Fruit fly (Drosophila melanogaster) whole organism, embryonic: ENCODE measurements around the gene Pcif1.
A peak's percentile ranks its signal among the peaks of the same experiment; 100 is the strongest.

Experiments used
- Adf1 ChIP-seq: fragments of 200-800 bp; sonication (Bioruptor generic); IDR thresholded peaks from 2 replicates; pipeline ENCODE4 v1.3.6; 2022; ENCODE audit warnings: missing biosample characterization, missing genetic modification characterization
- Asciz ChIP-seq: fragments of 200-800 bp; sonication (Bioruptor generic); optimal IDR thresholded peaks from 2 replicates; lab custom pipeline; 2017; ENCODE audit warnings: missing biosample characterization, mild to moderate bottlenecking, missing genetic modification characterization, missing genetic modification reagents
- Atf3 ChIP-seq: fragments of 200-800 bp; sonication (Bioruptor generic); optimal IDR thresholded peaks from 3 replicates; lab custom pipeline; 2016; ENCODE audit warnings: missing biosample characterization, missing genetic modification characterization
- Atf6 ChIP-seq: fragments of 200-800 bp; sonication (Bioruptor generic); IDR thresholded peaks from 2 replicates; pipeline ENCODE4 v1.3.6; 2022; ENCODE audit warnings: missing biosample characterization, missing genetic modification characterization
- Bgb ChIP-seq: fragments of 200-800 bp; sonication (Bioruptor generic); IDR thresholded peaks from 2 replicates; pipeline ENCODE4 v1.3.6; 2022; ENCODE audit warnings: missing biosample characterization, missing genetic modification characterization; ENCODE audit not compliant: partially characterized antibody
- Blimp-1 ChIP-seq: fragments of 200-800 bp; sonication (Bioruptor generic); optimal IDR thresholded peaks from 3 replicates; lab custom pipeline; 2018; ENCODE audit warnings: missing biosample characterization, missing genetic modification characterization, mild to moderate bottlenecking, moderate library complexity, missing genetic modification reagents
- CG10431 ChIP-seq: fragments of 200-800 bp; sonication (Bioruptor generic); optimal IDR thresholded peaks from 3 replicates; lab custom pipeline; 2018; ENCODE audit warnings: missing biosample characterization, mild to moderate bottlenecking, missing genetic modification characterization
- CG11695 ChIP-seq: fragments of 200-800 bp; sonication (Bioruptor generic); IDR thresholded peaks from 3 replicates; pipeline ENCODE4 v1.3.6; 2022; ENCODE audit warnings: missing biosample characterization, missing genetic modification characterization
- CG12104 ChIP-seq: fragments of 200-800 bp; sonication (Bioruptor generic); optimal IDR thresholded peaks from 3 replicates; lab custom pipeline; 2016; ENCODE audit warnings: missing biosample characterization, missing genetic modification characterization
- CG12155 ChIP-seq: fragments of 200-800 bp; sonication (Bioruptor generic); optimal IDR thresholded peaks from 3 replicates; lab custom pipeline; 2016; ENCODE audit warnings: missing biosample characterization, missing genetic modification characterization
- CG13296 ChIP-seq: fragments of 200-800 bp; sonication (Bioruptor generic); optimal IDR thresholded peaks from 3 replicates; lab custom pipeline; 2018; ENCODE audit warnings: missing biosample characterization, mild to moderate bottlenecking, missing genetic modification characterization
- CG13775 ChIP-seq: fragments of 200-800 bp; sonication (Bioruptor generic); optimal IDR thresholded peaks from 3 replicates; lab custom pipeline; 2017; ENCODE audit warnings: missing biosample characterization, mild to moderate bottlenecking, missing genetic modification characterization
- CG15514 ChIP-seq: fragments of 200-800 bp; sonication (Bioruptor generic); optimal IDR thresholded peaks from 3 replicates; lab custom pipeline; 2017; ENCODE audit warnings: missing biosample characterization, missing genetic modification characterization, mild to moderate bottlenecking, moderate library complexity, missing genetic modification reagents
- CG15601 ChIP-seq: fragments of 200-800 bp; sonication (Bioruptor generic); optimal IDR thresholded peaks from 3 replicates; lab custom pipeline; 2019; ENCODE audit warnings: missing biosample characterization, mild to moderate bottlenecking, missing genetic modification characterization, moderate library complexity
- CG17568 ChIP-seq: fragments of 200-800 bp; sonication (Bioruptor generic); optimal IDR thresholded peaks from 2 replicates; lab custom pipeline; 2018; ENCODE audit warnings: missing biosample characterization, mild to moderate bottlenecking, missing genetic modification characterization, moderate library complexity
- CG2889 ChIP-seq: fragments of 200-800 bp; sonication (Bioruptor generic); IDR thresholded peaks from 3 replicates; pipeline ENCODE4 v1.3.6; 2022; ENCODE audit warnings: missing biosample characterization, missing genetic modification characterization
- CG6272 ChIP-seq: fragments of 200-800 bp; sonication (Bioruptor generic); IDR thresholded peaks from 2 replicates; pipeline ENCODE4 v1.3.6; 2022; ENCODE audit warnings: missing biosample characterization, missing genetic modification characterization
- CG9609 ChIP-seq: fragments of 200-800 bp; sonication (Bioruptor generic); optimal IDR thresholded peaks from 3 replicates; lab custom pipeline; 2016; ENCODE audit warnings: missing biosample characterization, missing genetic modification characterization
- CG9932 ChIP-seq: fragments of 200-800 bp; sonication (Bioruptor generic); IDR thresholded peaks from 2 replicates; pipeline ENCODE4 v1.3.6; 2022; ENCODE audit warnings: missing biosample characterization, missing genetic modification characterization
- Dek ChIP-seq: fragments of 200-800 bp; sonication (Bioruptor generic); optimal IDR thresholded peaks from 3 replicates; lab custom pipeline; 2019; ENCODE audit warnings: missing biosample characterization, mild to moderate bottlenecking, missing genetic modification characterization, moderate library complexity
- Drgx ChIP-seq: fragments of 200-800 bp; sonication (Bioruptor generic); IDR thresholded peaks from 2 replicates; pipeline ENCODE4 v1.3.6; 2022; ENCODE audit warnings: missing biosample characterization, missing genetic modification characterization
- Ets65A ChIP-seq: fragments of 200-800 bp; sonication (Bioruptor generic); peaks from one replicate; lab custom pipeline; 2016; ENCODE audit warnings: missing biosample characterization, missing genetic modification characterization
- Gug ChIP-seq: fragments of 200-800 bp; sonication (Bioruptor generic); IDR thresholded peaks from 4 replicates; pipeline ENCODE4 v1.3.6; 2022; ENCODE audit warnings: missing biosample characterization, missing genetic modification characterization
- Hr3 ChIP-seq: fragments of 200-800 bp; sonication (Bioruptor generic); optimal IDR thresholded peaks from 3 replicates; lab custom pipeline; 2016; ENCODE audit warnings: missing biosample characterization, missing genetic modification characterization
- Meics ChIP-seq: fragments of 200-800 bp; sonication (Bioruptor generic); optimal IDR thresholded peaks from 2 replicates; lab custom pipeline; 2017; ENCODE audit warnings: missing biosample characterization, mild to moderate bottlenecking, missing genetic modification characterization
- Sox102F ChIP-seq: fragments of 200-800 bp; sonication (Bioruptor generic); optimal IDR thresholded peaks from 2 replicates; lab custom pipeline; 2018; ENCODE audit warnings: missing biosample characterization, mild to moderate bottlenecking, missing genetic modification characterization, moderate library complexity
- Xbp1 ChIP-seq: fragments of 200-800 bp; sonication (Bioruptor generic); optimal IDR thresholded peaks from 3 replicates; lab custom pipeline; 2016; ENCODE audit warnings: missing biosample characterization, mild to moderate bottlenecking, missing genetic modification characterization
- ara ChIP-seq: fragments of 200-800 bp; sonication (Bioruptor generic); IDR thresholded peaks from 2 replicates; pipeline ENCODE4 v1.3.6; 2022; ENCODE audit warnings: missing biosample characterization, missing genetic modification characterization
- bcd ChIP-seq: fragments of 200-800 bp; sonication (Bioruptor generic); optimal IDR thresholded peaks from 2 replicates; lab custom pipeline; 2017; ENCODE audit warnings: missing biosample characterization, mild to moderate bottlenecking, missing genetic modification characterization
- cg ChIP-seq: fragments of 200-800 bp; sonication (Bioruptor generic); optimal IDR thresholded peaks from 3 replicates; lab custom pipeline; 2019; ENCODE audit warnings: missing biosample characterization, mild to moderate bottlenecking, missing genetic modification characterization, moderate library complexity
- chinmo ChIP-seq: fragments of 200-800 bp; sonication (Bioruptor generic); IDR thresholded peaks from 4 replicates; pipeline ENCODE4 v1.3.6; 2022; ENCODE audit warnings: missing biosample characterization, missing genetic modification characterization; ENCODE audit not compliant: partially characterized antibody
- chn ChIP-seq: fragments of 200-800 bp; sonication (Bioruptor generic); optimal IDR thresholded peaks from 2 replicates; lab custom pipeline; 2016; ENCODE audit warnings: missing biosample characterization, missing genetic modification characterization
- fu2 ChIP-seq: fragments of 200-800 bp; sonication (Bioruptor generic); optimal IDR thresholded peaks from 2 replicates; lab custom pipeline; 2016; ENCODE audit warnings: missing biosample characterization, missing genetic modification characterization
- gem ChIP-seq: fragments of 200-800 bp; sonication (Bioruptor generic); optimal IDR thresholded peaks from 2 replicates; lab custom pipeline; 2019; ENCODE audit warnings: missing biosample characterization, mild to moderate bottlenecking, missing genetic modification characterization, moderate library complexity
- hkb ChIP-seq, 2 experiments: fragments of 200-800 bp in 1 of 2; fragments of >200 bp in 1 of 2; sonication (Bioruptor generic) in 1 of 2; IDR thresholded peaks in 1 of 2; optimal IDR thresholded peaks in 1 of 2; 2 replicates each; pipeline versions ENCODE4 v1.3.6 to Lab custom; 2017 to 2022; ENCODE audit warnings: missing biosample characterization in 1 of 2, missing genetic modification characterization in 1 of 2
- hth ChIP-seq: fragments of >200 bp; optimal IDR thresholded peaks from 2 replicates; lab custom pipeline; 2017; ENCODE audit warnings: inconsistent platforms
- jing ChIP-seq: fragments of 200-800 bp; sonication (Bioruptor generic); optimal IDR thresholded peaks from 2 replicates; lab custom pipeline; 2018; ENCODE audit warnings: missing biosample characterization, mild to moderate bottlenecking, missing genetic modification characterization
- lilli ChIP-seq: fragments of 200-800 bp; sonication (Bioruptor generic); optimal IDR thresholded peaks from 3 replicates; lab custom pipeline; 2016; ENCODE audit warnings: missing biosample characterization, missing genetic modification characterization
- lola ChIP-seq, 3 experiments: fragments of >200 bp in 2 of 3; fragments of 200-800 bp in 1 of 3; sonication (Bioruptor generic) in 1 of 3; optimal IDR thresholded peaks; 2 replicates each; lab custom pipeline; 2017 to 2019; ENCODE audit warnings: missing biosample characterization in 3 of 3, missing genetic modification characterization in 3 of 3, mild to moderate bottlenecking in 1 of 3, moderate library complexity in 1 of 3
- nau ChIP-seq: fragments of 200-800 bp; sonication (Bioruptor generic); optimal IDR thresholded peaks from 3 replicates; lab custom pipeline; 2017; ENCODE audit warnings: missing biosample characterization, mild to moderate bottlenecking, missing genetic modification characterization, missing genetic modification reagents
- pan ChIP-seq, 4 experiments: fragments of >200 bp in 3 of 4; fragments of 200-800 bp in 1 of 4; sonication (Bioruptor generic) in 1 of 4; optimal IDR thresholded peaks in 3 of 4; IDR thresholded peaks in 1 of 4; 2 replicates each; pipeline versions ENCODE4 v1.3.6 to Lab custom; 2017 to 2022; ENCODE audit warnings: missing biosample characterization in 2 of 4, missing genetic modification characterization in 2 of 4, mixed read lengths in 1 of 4
- pros ChIP-seq: fragments of 200-800 bp; sonication (Bioruptor generic); optimal IDR thresholded peaks from 3 replicates; lab custom pipeline; 2019; ENCODE audit warnings: missing biosample characterization, mild to moderate bottlenecking, missing genetic modification characterization, moderate library complexity
- seq ChIP-seq: fragments of 200-800 bp; sonication (Bioruptor generic); IDR thresholded peaks from 2 replicates; pipeline ENCODE4 v1.3.6; 2022; ENCODE audit warnings: missing biosample characterization, missing genetic modification characterization
- tio ChIP-seq: fragments of 200-800 bp; sonication (Bioruptor generic); optimal IDR thresholded peaks from 2 replicates; lab custom pipeline; 2017; ENCODE audit warnings: missing biosample characterization, missing genetic modification characterization, inconsistent platforms
- trem ChIP-seq: fragments of 200-800 bp; optimal IDR thresholded peaks from 3 replicates; lab custom pipeline; 2019; ENCODE audit warnings: missing biosample characterization, mild to moderate bottlenecking, missing genetic modification characterization, moderate library complexity

The Pcif1 gene

DNA sequence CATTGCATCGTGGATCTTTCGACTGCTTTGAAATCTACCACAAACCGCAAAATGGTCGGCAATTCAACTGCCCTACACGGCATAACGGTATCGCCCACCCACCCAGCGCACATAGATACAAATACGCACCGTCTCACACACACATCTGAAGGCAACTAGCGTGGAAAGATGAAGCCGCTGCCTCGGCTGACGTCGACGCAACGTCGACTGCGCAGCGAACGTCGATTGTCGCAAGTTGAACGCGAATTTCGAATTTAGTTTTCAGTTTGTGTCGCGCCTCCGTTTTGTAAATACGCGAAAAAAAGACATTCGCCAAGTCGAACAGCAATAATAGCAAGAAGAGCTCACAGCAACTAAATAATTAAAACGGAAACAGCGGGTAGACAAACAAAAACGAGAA is 42.0 kb upstream of the Pcif1 start:
- TF ChIP-seq chn (GFP tag; lab: Kevin White, UChicago) (no peak), Adf1 (GFP tag; lab: Robert Waterston, UW) (peak; percentile 94), CG15601 (tag; lab: Kevin White, UChicago) (no peak), Bgb (GFP tag; lab: Robert Waterston, UW) (0 out of 2 replicates have a peak, but pooled peaks have one; percentile 22), bcd (GFP tag; lab: Kevin White, UChicago) (no peak), chinmo (GFP tag; lab: Robert Waterston, UW) (no peak), fu2 (no peak), cg (peak; percentile 30), CG12104 (GFP tag; lab: Kevin White, UChicago) (no peak), ara (GFP tag; lab: Robert Waterston, UW) (0 out of 2 replicates have a peak, but pooled peaks have one; percentile 6), Ets65A (GFP tag; lab: Kevin White, UChicago) (peak; percentile 45), CG11695 (0 out of 3 replicates have a peak, but pooled peaks have one; percentile 20)
- TF ChIP-seq, all 482 proteins: peak for 6

DNA sequence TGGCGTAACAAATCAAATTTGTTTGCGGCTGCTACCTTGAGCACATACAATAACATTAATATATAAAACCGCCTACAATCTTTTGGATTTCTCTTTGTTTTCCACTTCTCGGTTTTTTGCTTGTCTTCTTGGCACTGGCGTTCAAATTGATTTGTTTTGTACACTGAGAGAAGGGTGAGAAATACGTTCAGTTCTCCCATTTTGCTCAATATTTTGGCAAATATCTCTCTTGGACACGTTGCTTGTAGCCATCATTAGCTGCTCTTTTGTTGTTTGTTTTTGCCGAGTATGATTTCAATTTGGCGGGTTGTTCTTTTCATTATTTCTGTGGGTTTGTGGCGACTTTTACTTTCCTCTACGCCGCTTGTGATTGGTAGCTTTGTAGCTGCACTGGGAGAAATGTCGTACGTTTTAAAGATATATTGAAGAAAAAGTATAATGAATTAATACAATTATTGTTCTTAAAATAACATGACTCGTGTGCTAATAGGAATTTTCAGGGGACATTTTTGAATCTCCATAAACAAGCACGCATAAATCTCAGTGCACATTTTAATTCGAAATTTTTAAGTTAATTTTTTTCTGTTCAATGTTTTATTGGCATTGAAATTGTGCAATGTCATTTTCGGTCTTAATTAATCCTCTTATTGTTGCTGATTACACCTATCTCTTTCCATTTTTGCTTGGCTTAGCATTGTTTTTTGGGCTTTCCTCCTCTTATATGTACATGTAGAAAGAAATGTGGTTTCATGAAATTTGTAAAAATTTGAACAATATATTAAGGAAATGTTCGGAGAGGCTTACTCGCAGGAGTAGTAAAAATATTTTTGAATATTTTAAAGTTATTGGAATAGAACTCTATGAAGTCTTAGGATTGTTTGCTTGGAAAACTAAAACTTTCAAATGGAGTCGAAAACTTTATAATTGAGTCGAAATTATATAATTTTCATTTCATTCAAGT is 41.2 kb upstream of the Pcif1 start:
- TF ChIP-seq CG12104 (GFP tag; lab: Kevin White, UChicago) (peak; percentile 10), Dek (tag; lab: Kevin White, UChicago) (no peak), hth (lab: Kevin White, UChicago) (no peak), Sox102F (GFP tag; lab: Kevin White, UChicago) (peak; percentile 26), lilli (GFP tag; lab: Kevin White, UChicago) (peak; percentile 51), Atf6 (GFP tag; lab: Robert Waterston, UW) (peak; percentile 55; the same call in 1 of the 2 replicates), Meics (GFP tag; lab: Kevin White, UChicago) (peak; percentile 40), CG17568 (GFP tag; lab: Kevin White, UChicago) (no peak), CG6272 (GFP tag; lab: Robert Waterston, UW) (no peak), Gug (peak; percentile 36; the same call in 1 of the 4 replicates), CG15514 (GFP tag; lab: Kevin White, UChicago) (no peak), CG9609 (GFP tag; lab: Kevin White, UChicago) (no peak), Bgb (GFP tag; lab: Robert Waterston, UW) (no peak), tio (GFP tag; lab: Kevin White, UChicago) (peak; percentile 45), Atf3 (no peak), trem (tag; lab: Kevin White, UChicago) (no peak), Asciz (GFP tag; lab: Kevin White, UChicago) (peak; percentile 13), CG12155 (GFP tag; lab: Kevin White, UChicago) (peak; percentile 4), Hr3 (GFP tag; lab: Kevin White, UChicago) (peak; percentile 16), pan (optimal IDR thresholded peaks at IDR 0.05; lab: Kevin White, UChicago) (no peak), pan (GFP tag; optimal IDR thresholded peaks at IDR 0.05 in 1 of 2, IDR thresholded peaks at IDR 0.05 in 1 of 2) (peak in 1 of 2 experiments; percentile 61), hkb (optimal IDR thresholded peaks at IDR 0.05; lab: Kevin White, UChicago) (no peak), hkb (GFP tag; IDR thresholded peaks at IDR 0.05; lab: Robert Waterston, UW) (0 out of 2 replicates have a peak, but pooled peaks have one; percentile 8), CG13296 (no peak), seq (GFP tag; lab: Robert Waterston, UW) (peak; percentile 26; the same call in 1 of the 2 replicates), CG10431 (no peak), lola (GFP tag; optimal IDR thresholded peaks at IDR 0.05; lab: Kevin White, UChicago) (no peak), pros (GFP tag; lab: Kevin White, UChicago) (no peak), Drgx (GFP tag; lab: Robert Waterston, UW) (no peak), nau (GFP tag; lab: Kevin White, UChicago) (no peak), CG13775 (GFP tag; lab: Kevin White, UChicago) (no peak), Xbp1 (GFP tag; lab: Kevin White, UChicago) (peak; percentile 48), jing (GFP tag; lab: Kevin White, UChicago) (no peak), CG2889 (GFP tag; lab: Robert Waterston, UW) (0 out of 3 replicates have a peak, but pooled peaks have one; percentile 34), Blimp-1 (GFP tag; lab: Kevin White, UChicago) (peak; percentile 10), gem (peak; percentile 47), CG9932 (no peak)
